Fruit fly (Drosophila melanogaster) whole organism, embryonic: ENCODE measurements around the gene CG43845.

Source experiments
- Ada2b ChIP-seq: fragments of 200-800 bp; sonication (Bioruptor generic); IDR thresholded peaks from 2 replicates; pipeline ENCODE4 v1.3.6; 2022; ENCODE audit warnings: missing biosample characterization, missing genetic modification characterization
- Asciz ChIP-seq: fragments of 200-800 bp; sonication (Bioruptor generic); optimal IDR thresholded peaks from 2 replicates; lab custom pipeline; 2017; ENCODE audit warnings: missing biosample characterization, mild to moderate bottlenecking, missing genetic modification characterization, missing genetic modification reagents
- B-H2 ChIP-seq: fragments of 200-800 bp; sonication (Bioruptor generic); optimal IDR thresholded peaks from 2 replicates; lab custom pipeline; 2018; ENCODE audit warnings: missing biosample characterization, mild to moderate bottlenecking, missing genetic modification characterization
- CG10366 ChIP-seq: fragments of 200-800 bp; sonication (Bioruptor generic); IDR thresholded peaks from 2 replicates; pipeline ENCODE4 v1.3.6; 2022; ENCODE audit warnings: missing biosample characterization, missing genetic modification characterization
- CG10979 ChIP-seq: fragments of 200-800 bp; sonication (Bioruptor generic); optimal IDR thresholded peaks from 2 replicates; lab custom pipeline; 2018; ENCODE audit warnings: missing biosample characterization, mild to moderate bottlenecking, missing genetic modification characterization, moderate library complexity
- CG12155 ChIP-seq: fragments of 200-800 bp; sonication (Bioruptor generic); optimal IDR thresholded peaks from 3 replicates; lab custom pipeline; 2016; ENCODE audit warnings: missing biosample characterization, missing genetic modification characterization
- CG13287 ChIP-seq: fragments of 200-800 bp; sonication (Bioruptor generic); IDR thresholded peaks from 2 replicates; pipeline ENCODE4 v1.3.6; 2022; ENCODE audit warnings: missing biosample characterization, missing genetic modification characterization; ENCODE audit not compliant: partially characterized antibody
- CG14965 ChIP-seq: fragments of 200-800 bp; sonication (Bioruptor generic); optimal IDR thresholded peaks from 2 replicates; lab custom pipeline; 2016; ENCODE audit warnings: missing biosample characterization, missing genetic modification characterization, borderline replicate concordance
- CG15073 ChIP-seq: fragments of 200-800 bp; sonication (Bioruptor generic); optimal IDR thresholded peaks from 2 replicates; lab custom pipeline; 2016; ENCODE audit warnings: missing biosample characterization, missing genetic modification characterization
- CG15514 ChIP-seq: fragments of 200-800 bp; sonication (Bioruptor generic); optimal IDR thresholded peaks from 3 replicates; lab custom pipeline; 2017; ENCODE audit warnings: missing biosample characterization, missing genetic modification characterization, mild to moderate bottlenecking, moderate library complexity, missing genetic modification reagents
- CG17361 ChIP-seq: fragments of 200-800 bp; sonication (Bioruptor generic); IDR thresholded peaks from 3 replicates; pipeline ENCODE4 v1.3.6; 2022; ENCODE audit warnings: missing biosample characterization, missing genetic modification characterization
- CG30020 ChIP-seq: fragments of 200-800 bp; optimal IDR thresholded peaks from 2 replicates; lab custom pipeline; 2019; ENCODE audit warnings: missing biosample characterization, mild to moderate bottlenecking, missing genetic modification characterization, moderate library complexity
- CG30403 ChIP-seq: fragments of 200-800 bp; sonication (Bioruptor generic); optimal IDR thresholded peaks from 3 replicates; lab custom pipeline; 2016; ENCODE audit warnings: missing biosample characterization, missing genetic modification characterization
- CG4404 ChIP-seq: fragments of 200-800 bp; sonication (Bioruptor generic); IDR thresholded peaks from 2 replicates; pipeline ENCODE4 v1.3.6; 2022; ENCODE audit warnings: missing biosample characterization, missing genetic modification characterization
- CG8944 ChIP-seq: fragments of 200-800 bp; sonication (Bioruptor generic); optimal IDR thresholded peaks from 3 replicates; lab custom pipeline; 2016; ENCODE audit warnings: missing biosample characterization, missing genetic modification characterization
- CG9797 ChIP-seq: fragments of 200-800 bp; sonication (Bioruptor generic); optimal IDR thresholded peaks from 3 replicates; lab custom pipeline; 2018; ENCODE audit warnings: missing biosample characterization, mild to moderate bottlenecking, missing genetic modification characterization
- D19B ChIP-seq: fragments of 200-800 bp; sonication (Bioruptor generic); optimal IDR thresholded peaks from 2 replicates; lab custom pipeline; 2017; ENCODE audit warnings: missing biosample characterization, mild to moderate bottlenecking, missing genetic modification characterization
- Dbx ChIP-seq: fragments of 200-800 bp; sonication (Bioruptor generic); IDR thresholded peaks from 3 replicates; pipeline ENCODE4 v1.3.6; 2022; ENCODE audit warnings: missing biosample characterization, missing genetic modification characterization
- Doc2 ChIP-seq: fragments of 200-800 bp; sonication (Bioruptor generic); IDR thresholded peaks from 2 replicates; pipeline ENCODE4 v1.3.6; 2022; ENCODE audit warnings: missing biosample characterization, missing genetic modification characterization
- Dp ChIP-seq: fragments of 200-800 bp; sonication (Bioruptor generic); optimal IDR thresholded peaks from 2 replicates; lab custom pipeline; 2018; ENCODE audit warnings: missing biosample characterization, mild to moderate bottlenecking, missing genetic modification characterization, moderate library complexity
- Dref ChIP-seq: fragments of 200-800 bp; sonication (Bioruptor generic); IDR thresholded peaks from 2 replicates; pipeline ENCODE4 v1.3.6; 2022; ENCODE audit warnings: missing biosample characterization, missing genetic modification characterization
- E2f2 ChIP-seq: fragments of 200-800 bp; sonication (Bioruptor generic); IDR thresholded peaks from 2 replicates; pipeline ENCODE4 v1.3.6; 2022; ENCODE audit warnings: missing biosample characterization, missing genetic modification characterization
- ERR ChIP-seq: fragments of 200-800 bp; sonication (Bioruptor generic); optimal IDR thresholded peaks from 2 replicates; lab custom pipeline; 2016; ENCODE audit warnings: missing biosample characterization, missing genetic modification characterization
- Hmr ChIP-seq: fragments of 200-800 bp; sonication (Bioruptor generic); optimal IDR thresholded peaks from 3 replicates; lab custom pipeline; 2017; ENCODE audit warnings: mild to moderate bottlenecking, missing biosample characterization, missing genetic modification reagents, missing genetic modification characterization
- MESR4 ChIP-seq: fragments of 200-800 bp; sonication (Bioruptor generic); optimal IDR thresholded peaks from 2 replicates; lab custom pipeline; 2018; ENCODE audit warnings: missing biosample characterization, mild to moderate bottlenecking, missing genetic modification characterization, moderate library complexity
- Mrtf ChIP-seq: fragments of 200-800 bp; sonication (Bioruptor generic); IDR thresholded peaks from 3 replicates; pipeline ENCODE4 v1.3.6; 2022; ENCODE audit warnings: missing biosample characterization, missing genetic modification characterization
- Myb ChIP-seq: fragments of 200-800 bp; sonication (Bioruptor generic); optimal IDR thresholded peaks from 2 replicates; lab custom pipeline; 2016; ENCODE audit warnings: missing biosample characterization, missing genetic modification characterization
- Opbp ChIP-seq: fragments of 200-800 bp; sonication (Bioruptor generic); IDR thresholded peaks from 3 replicates; pipeline ENCODE4 v1.3.6; 2022; ENCODE audit warnings: missing biosample characterization, missing genetic modification characterization; ENCODE audit not compliant: partially characterized antibody
- Ptx1 ChIP-seq: fragments of 200-800 bp; sonication (Bioruptor generic); IDR thresholded peaks from 2 replicates; pipeline ENCODE4 v1.3.6; 2022; ENCODE audit warnings: missing biosample characterization, missing genetic modification characterization
- Rfx ChIP-seq: fragments of 200-800 bp; sonication (Bioruptor generic); IDR thresholded peaks from 2 replicates; pipeline ENCODE4 v1.3.6; 2022; ENCODE audit warnings: missing biosample characterization, missing genetic modification characterization
- Vsx1 ChIP-seq: fragments of 200-800 bp; sonication (Bioruptor generic); optimal IDR thresholded peaks from 2 replicates; lab custom pipeline; 2017; ENCODE audit warnings: missing biosample characterization, mild to moderate bottlenecking, missing genetic modification characterization, missing genetic modification reagents
- YL-1 ChIP-seq: fragments of 200-800 bp; sonication (Bioruptor generic); optimal IDR thresholded peaks from 3 replicates; lab custom pipeline; 2017; ENCODE audit warnings: missing biosample characterization, mild to moderate bottlenecking, missing genetic modification characterization
- bab2 ChIP-seq: fragments of 200-800 bp; sonication (Bioruptor generic); optimal IDR thresholded peaks from 2 replicates; lab custom pipeline; 2016; ENCODE audit warnings: missing biosample characterization, missing genetic modification characterization
- bbx ChIP-seq: fragments of 200-800 bp; sonication (Bioruptor generic); IDR thresholded peaks from 2 replicates; pipeline ENCODE4 v1.3.6; 2022; ENCODE audit warnings: missing biosample characterization, missing genetic modification characterization; ENCODE audit not compliant: partially characterized antibody
- caup ChIP-seq: fragments of 200-800 bp; sonication (Bioruptor generic); optimal IDR thresholded peaks from 3 replicates; lab custom pipeline; 2017; ENCODE audit warnings: missing biosample characterization, mild to moderate bottlenecking, missing genetic modification characterization, moderate library complexity; ENCODE audit not compliant: severe bottlenecking
- crol ChIP-seq: fragments of 200-800 bp; sonication (Bioruptor generic); IDR thresholded peaks from 2 replicates; pipeline ENCODE4 v1.3.6; 2022; ENCODE audit warnings: missing biosample characterization, missing genetic modification characterization
- crp ChIP-seq, 2 experiments: fragments of 200-800 bp; sonication (Bioruptor generic); optimal IDR thresholded peaks; 2 replicates in 1 of 2; 3 replicates in 1 of 2; lab custom pipeline; 2017; ENCODE audit warnings: missing biosample characterization in 2 of 2, missing genetic modification characterization in 2 of 2, mild to moderate bottlenecking in 1 of 2, moderate library complexity in 1 of 2
- dm ChIP-seq: fragments of 200-800 bp; sonication (Bioruptor generic); optimal IDR thresholded peaks from 3 replicates; lab custom pipeline; 2016; ENCODE audit warnings: missing biosample characterization, missing genetic modification characterization
- fd96Cb ChIP-seq: fragments of 200-800 bp; sonication (Bioruptor generic); optimal IDR thresholded peaks from 2 replicates; lab custom pipeline; 2018; ENCODE audit warnings: missing biosample characterization, mild to moderate bottlenecking, missing genetic modification characterization, moderate library complexity
- grau ChIP-seq: fragments of 200-800 bp; optimal IDR thresholded peaks from 3 replicates; lab custom pipeline; 2019; ENCODE audit warnings: missing biosample characterization, mild to moderate bottlenecking, missing genetic modification characterization, moderate library complexity
- hbn ChIP-seq: fragments of 200-800 bp; sonication (Bioruptor generic); IDR thresholded peaks from 2 replicates; pipeline ENCODE4 v1.3.6; 2022; ENCODE audit warnings: missing biosample characterization, missing genetic modification characterization; ENCODE audit not compliant: partially characterized antibody
- luna ChIP-seq: fragments of 200-800 bp; sonication (Bioruptor generic); optimal IDR thresholded peaks from 2 replicates; lab custom pipeline; 2016; ENCODE audit warnings: missing biosample characterization, missing genetic modification characterization
- nau ChIP-seq: fragments of 200-800 bp; sonication (Bioruptor generic); optimal IDR thresholded peaks from 3 replicates; lab custom pipeline; 2017; ENCODE audit warnings: missing biosample characterization, mild to moderate bottlenecking, missing genetic modification characterization, missing genetic modification reagents
- phol ChIP-seq: fragments of 200-800 bp; sonication (Bioruptor generic); optimal IDR thresholded peaks from 3 replicates; lab custom pipeline; 2018; ENCODE audit warnings: missing biosample characterization, mild to moderate bottlenecking, missing genetic modification characterization, moderate library complexity
- pum ChIP-seq: fragments of 200-800 bp; sonication (Bioruptor generic); optimal IDR thresholded peaks from 2 replicates; lab custom pipeline; 2016; ENCODE audit warnings: missing biosample characterization, missing genetic modification characterization
- pzg ChIP-seq: fragments of 200-800 bp; sonication (Bioruptor generic); optimal IDR thresholded peaks from 3 replicates; lab custom pipeline; 2018; ENCODE audit warnings: missing biosample characterization, mild to moderate bottlenecking, missing genetic modification characterization, moderate library complexity
- rib ChIP-seq: fragments of 200-800 bp; sonication (Bioruptor generic); IDR thresholded peaks from 2 replicates; pipeline ENCODE4 v1.3.6; 2022; ENCODE audit warnings: missing biosample characterization, missing genetic modification characterization
- sens-2 ChIP-seq: fragments of 200-800 bp; sonication (Bioruptor generic); IDR thresholded peaks from 2 replicates; pipeline ENCODE4 v1.3.6; 2022; ENCODE audit warnings: missing biosample characterization, missing genetic modification characterization
- so ChIP-seq: fragments of 200-800 bp; sonication (Bioruptor generic); IDR thresholded peaks from 3 replicates; pipeline ENCODE4 v1.3.6; 2022; ENCODE audit warnings: missing biosample characterization, missing genetic modification characterization
- unpg ChIP-seq: fragments of 200-800 bp; sonication (Bioruptor generic); optimal IDR thresholded peaks from 3 replicates; lab custom pipeline; 2018; ENCODE audit warnings: missing biosample characterization, mild to moderate bottlenecking, missing genetic modification characterization, moderate library complexity

CG43845 gene

DNA sequence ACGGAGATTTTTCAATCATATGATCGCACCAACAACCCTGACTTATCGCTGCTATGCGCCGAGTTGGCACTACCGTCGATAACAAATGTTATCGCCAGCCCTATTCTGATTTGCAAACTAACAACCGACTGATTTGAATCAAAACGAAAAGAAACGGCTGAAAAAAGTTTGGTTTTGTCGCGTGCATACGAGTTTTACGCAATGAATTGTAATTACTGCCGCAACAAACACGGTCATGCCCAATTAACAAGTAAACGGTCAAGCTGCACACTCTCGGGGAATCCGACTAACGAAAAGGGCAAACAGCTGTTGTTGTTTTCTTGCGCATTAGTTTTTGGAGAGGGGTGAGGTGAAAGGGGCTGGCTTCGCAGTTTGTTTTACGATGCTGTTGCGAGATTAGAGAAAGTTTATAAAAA is 41.9 kb upstream of the CG43845 start, which contains the start of the genes CG14671 and CG12746 (continued):
- TF ChIP-seq grau, result no peak
- no peak for TF ChIP-seq Dbx (GFP tag; lab: Robert Waterston, UW)
- peak; percentile 29; the same call in 1 of the 2 replicates for TF ChIP-seq bbx (GFP tag; lab: Robert Waterston, UW)
- TF ChIP-seq CG4404 (GFP tag; lab: Robert Waterston, UW), result no peak
- TF ChIP-seq phol (tag; lab: Kevin White, UChicago), result peak; percentile 22
- TF ChIP-seq Mrtf (GFP tag; lab: Robert Waterston, UW), result 0 out of 3 replicates have a peak, but pooled peaks have one; percentile 26
- TF ChIP-seq Ptx1, result no peak
- TF ChIP-seq CG17361 (GFP tag; lab: Robert Waterston, UW), result no peak
- TF ChIP-seq CG8944 (GFP tag; lab: Kevin White, UChicago), result no peak
- no peak for TF ChIP-seq Vsx1 (GFP tag; lab: Kevin White, UChicago)
- no peak for TF ChIP-seq sens-2
- TF ChIP-seq Dp, result peak; percentile 60
- TF ChIP-seq CG10979, result no peak
- TF ChIP-seq unpg (GFP tag; lab: Kevin White, UChicago), result no peak
- TF ChIP-seq bab2 (GFP tag; lab: Kevin White, UChicago), result no peak
- no peak for TF ChIP-seq Asciz (GFP tag; lab: Kevin White, UChicago)
- no peak for TF ChIP-seq ERR
- TF ChIP-seq Rfx (GFP tag; lab: Robert Waterston, UW), result no peak
- no peak for TF ChIP-seq nau
- 0 out of 2 replicates have a peak, but pooled peaks have one; percentile 24 for TF ChIP-seq hbn (GFP tag; lab: Robert Waterston, UW)
- peak; percentile 84 for TF ChIP-seq Myb
- no peak for TF ChIP-seq CG15073
- no peak for TF ChIP-seq B-H2 (GFP tag; lab: Kevin White, UChicago)
- TF ChIP-seq YL-1 (GFP tag; lab: Kevin White, UChicago), result peak; percentile 38
- peak; percentile 19 for TF ChIP-seq dm (GFP tag; lab: Kevin White, UChicago)
- TF ChIP-seq MESR4 (GFP tag; lab: Kevin White, UChicago), result peak; percentile 50

DNA sequence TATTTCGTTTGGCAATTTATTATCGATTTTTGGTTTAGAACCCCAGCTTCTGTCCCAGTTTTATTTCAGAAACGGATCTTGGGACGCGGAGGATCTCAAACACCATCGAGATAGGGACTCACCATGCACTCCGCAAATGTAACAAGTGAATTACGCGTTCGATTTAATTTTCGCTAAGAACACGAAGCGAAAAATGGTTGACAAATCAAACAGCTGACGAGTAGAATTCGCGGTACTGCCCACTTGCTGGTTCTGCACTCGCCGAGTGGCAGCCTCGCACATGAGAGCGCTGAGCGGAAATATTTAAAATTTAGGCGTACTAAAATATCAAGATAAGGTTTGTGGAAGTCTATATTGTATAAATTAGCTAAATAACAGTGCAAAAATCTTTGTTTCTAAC is 40.5 kb upstream of the CG43845 start, which contains the start of gene Pi4KIIalpha:
Gene Pi4KIIalpha, minus strand, starts transcription at position 233 of the 400 bp plus-strand sequence.
- TF ChIP-seq CG10366 (GFP tag; lab: Robert Waterston, UW) (no peak), Myb (peak; percentile 10), E2f2 (GFP tag; lab: Robert Waterston, UW) (peak; percentile 93), CG14965 (GFP tag; lab: Kevin White, UChicago) (no peak), caup (GFP tag; lab: Kevin White, UChicago) (no peak), CG12155 (GFP tag; lab: Kevin White, UChicago) (peak; percentile 82), rib (GFP tag; lab: Robert Waterston, UW) (peak; percentile 80), so (GFP tag; lab: Robert Waterston, UW) (no peak), Opbp (GFP tag; lab: Robert Waterston, UW) (peak; percentile 19; the same call in 1 of the 3 replicates), CG30020 (tag; lab: Kevin White, UChicago) (no peak), CG13287 (GFP tag; lab: Robert Waterston, UW) (peak; percentile 54), crol (GFP tag; lab: Robert Waterston, UW) (0 out of 2 replicates have a peak, but pooled peaks have one; percentile 1), D19B (no peak), CG15514 (GFP tag; lab: Kevin White, UChicago) (peak; percentile 66), phol (tag; lab: Kevin White, UChicago) (peak; percentile 69), pzg (GFP tag; lab: Kevin White, UChicago) (peak; percentile 69), CG30403 (GFP tag; lab: Kevin White, UChicago) (no peak), Doc2 (GFP tag; lab: Robert Waterston, UW) (no peak), Ada2b (GFP tag; lab: Robert Waterston, UW) (no peak), luna (GFP tag; lab: Kevin White, UChicago) (no peak), Hmr (GFP tag; lab: Kevin White, UChicago) (no peak), crp (GFP tag; optimal IDR thresholded peaks at IDR 0.05; lab: Kevin White, UChicago) (peak; percentile 79 to 94), pum (GFP tag; lab: Kevin White, UChicago) (no peak), ERR (no peak), Dref (GFP tag; lab: Robert Waterston, UW) (peak; percentile 59), fd96Cb (tag; lab: Kevin White, UChicago) (no peak), CG9797 (GFP tag; lab: Kevin White, UChicago) (no peak), Dp (peak; percentile 89)
